Fruit fly (Drosophila melanogaster) whole organism, embryonic: ENCODE data around the gene CG2147.

Source experiments
- Adf1 ChIP-seq: fragments of 200-800 bp; sonication (Bioruptor generic); IDR thresholded peaks from 2 replicates; pipeline ENCODE4 v1.3.6; 2022; ENCODE audit warnings: missing biosample characterization, missing genetic modification characterization
- Atf6 ChIP-seq: fragments of 200-800 bp; sonication (Bioruptor generic); IDR thresholded peaks from 2 replicates; pipeline ENCODE4 v1.3.6; 2022; ENCODE audit warnings: missing biosample characterization, missing genetic modification characterization
- CG10147 ChIP-seq: fragments of 200-800 bp; sonication (Bioruptor generic); optimal IDR thresholded peaks from 2 replicates; lab custom pipeline; 2019; ENCODE audit warnings: missing biosample characterization, mild to moderate bottlenecking, missing genetic modification characterization, moderate library complexity
- CG10209 ChIP-seq: fragments of 200-800 bp; sonication (Bioruptor generic); optimal IDR thresholded peaks from 3 replicates; lab custom pipeline; 2017; ENCODE audit warnings: missing biosample characterization, mild to moderate bottlenecking, missing genetic modification characterization, missing genetic modification reagents
- CG10267 ChIP-seq: fragments of 200-800 bp; sonication (Bioruptor generic); optimal IDR thresholded peaks from 2 replicates; lab custom pipeline; 2018; ENCODE audit warnings: missing biosample characterization, mild to moderate bottlenecking, missing genetic modification characterization, moderate library complexity
- CG10274 ChIP-seq: fragments of 200-800 bp; sonication (Bioruptor generic); optimal IDR thresholded peaks from 3 replicates; lab custom pipeline; 2017; ENCODE audit warnings: missing biosample characterization, mild to moderate bottlenecking, missing genetic modification characterization
- CG10565 ChIP-seq: fragments of 200-800 bp; sonication (Bioruptor generic); optimal IDR thresholded peaks from 3 replicates; lab custom pipeline; 2016; ENCODE audit warnings: missing biosample characterization, mild to moderate bottlenecking, missing genetic modification characterization
- CG13424 ChIP-seq: fragments of 200-800 bp; sonication (Bioruptor generic); optimal IDR thresholded peaks from 2 replicates; lab custom pipeline; 2019; ENCODE audit warnings: missing biosample characterization, mild to moderate bottlenecking, missing genetic modification characterization, moderate library complexity
- CG15479 ChIP-seq: fragments of 200-800 bp; sonication (Bioruptor generic); optimal IDR thresholded peaks from 3 replicates; lab custom pipeline; 2019; ENCODE audit warnings: missing biosample characterization, mild to moderate bottlenecking, missing genetic modification characterization, moderate library complexity
- CG1602 ChIP-seq: fragments of 200-800 bp; sonication (Bioruptor generic); optimal IDR thresholded peaks from 3 replicates; lab custom pipeline; 2016; ENCODE audit warnings: missing biosample characterization, missing genetic modification characterization
- CG17385 ChIP-seq: fragments of 200-800 bp; sonication (Bioruptor generic); optimal IDR thresholded peaks from 3 replicates; lab custom pipeline; 2018; ENCODE audit warnings: missing biosample characterization, mild to moderate bottlenecking, missing genetic modification characterization
- CG2116 ChIP-seq: fragments of 200-800 bp; sonication (Bioruptor generic); optimal IDR thresholded peaks from 3 replicates; lab custom pipeline; 2018; ENCODE audit warnings: missing biosample characterization, mild to moderate bottlenecking, missing genetic modification characterization
- CG3838 ChIP-seq: fragments of 200-800 bp; sonication (Bioruptor generic); optimal IDR thresholded peaks from 3 replicates; lab custom pipeline; 2016; ENCODE audit warnings: missing biosample characterization, missing genetic modification characterization
- CG4404 ChIP-seq: fragments of 200-800 bp; sonication (Bioruptor generic); IDR thresholded peaks from 2 replicates; pipeline ENCODE4 v1.3.6; 2022; ENCODE audit warnings: missing biosample characterization, missing genetic modification characterization
- CG4707 ChIP-seq: fragments of 200-800 bp; sonication (Bioruptor generic); optimal IDR thresholded peaks from 2 replicates; lab custom pipeline; 2018; ENCODE audit warnings: missing biosample characterization, mild to moderate bottlenecking, missing genetic modification characterization, moderate library complexity
- CG6683 ChIP-seq: fragments of 200-800 bp; sonication (Bioruptor generic); optimal IDR thresholded peaks from 2 replicates; lab custom pipeline; 2017; ENCODE audit warnings: missing biosample characterization, mild to moderate bottlenecking, missing genetic modification characterization, missing genetic modification reagents
- CG6854 ChIP-seq: fragments of 200-800 bp; sonication (Bioruptor generic); optimal IDR thresholded peaks from 3 replicates; lab custom pipeline; 2017; ENCODE audit warnings: missing biosample characterization, mild to moderate bottlenecking, missing genetic modification characterization
- CG7928 ChIP-seq: fragments of 200-800 bp; sonication (Bioruptor generic); optimal IDR thresholded peaks from 2 replicates; lab custom pipeline; 2017; ENCODE audit warnings: missing biosample characterization, mild to moderate bottlenecking, missing genetic modification characterization
- CG7963 ChIP-seq: fragments of 200-800 bp; sonication (Bioruptor generic); IDR thresholded peaks from 3 replicates; pipeline ENCODE4 v1.3.6; 2022; ENCODE audit warnings: missing biosample characterization, missing genetic modification characterization; ENCODE audit not compliant: partially characterized antibody
- D19B ChIP-seq: fragments of 200-800 bp; sonication (Bioruptor generic); optimal IDR thresholded peaks from 2 replicates; lab custom pipeline; 2017; ENCODE audit warnings: missing biosample characterization, mild to moderate bottlenecking, missing genetic modification characterization
- HLH54F ChIP-seq: fragments of 200-800 bp; sonication (Bioruptor generic); optimal IDR thresholded peaks from 3 replicates; lab custom pipeline; 2016; ENCODE audit warnings: missing biosample characterization, missing genetic modification characterization
- Mad ChIP-seq: fragments of 200-800 bp; sonication (Bioruptor generic); optimal IDR thresholded peaks from 2 replicates; lab custom pipeline; 2016; ENCODE audit warnings: missing biosample characterization, missing genetic modification characterization
- NC2α ChIP-seq: fragments of 200-800 bp; sonication (Bioruptor generic); optimal IDR thresholded peaks from 2 replicates; lab custom pipeline; 2016; ENCODE audit warnings: missing biosample characterization, missing genetic modification characterization
- NFAT ChIP-seq: fragments of 200-800 bp; sonication (Bioruptor generic); IDR thresholded peaks from 2 replicates; pipeline ENCODE4 v1.3.6; 2022; ENCODE audit warnings: missing biosample characterization, missing genetic modification characterization
- Side ChIP-seq: fragments of 200-800 bp; sonication (Bioruptor generic); optimal IDR thresholded peaks from 2 replicates; lab custom pipeline; 2016; ENCODE audit warnings: missing biosample characterization, missing genetic modification characterization
- Six4 ChIP-seq: fragments of 200-800 bp; sonication (Bioruptor generic); optimal IDR thresholded peaks from 2 replicates; lab custom pipeline; 2016; ENCODE audit warnings: missing biosample characterization, missing genetic modification characterization
- Sry-δ ChIP-seq: fragments of 200-800 bp; sonication (Bioruptor generic); optimal IDR thresholded peaks from 2 replicates; lab custom pipeline; 2016; ENCODE audit warnings: missing biosample characterization, missing genetic modification characterization
- Stat92E ChIP-seq, 3 experiments: fragments of >200 bp in 2 of 3; fragments of 200-800 bp in 1 of 3; sonication (Bioruptor generic) in 1 of 3; optimal IDR thresholded peaks; 2 replicates each; lab custom pipeline; 2017 to 2019; ENCODE audit warnings: missing biosample characterization in 3 of 3, missing genetic modification characterization in 3 of 3, mild to moderate bottlenecking in 1 of 3, moderate library complexity in 1 of 3
- Usf ChIP-seq: fragments of 200-800 bp; sonication (Bioruptor generic); optimal IDR thresholded peaks from 2 replicates; lab custom pipeline; 2017; ENCODE audit warnings: missing genotype, missing biosample characterization, missing genetic modification characterization
- Xrp1 ChIP-seq: fragments of 200-800 bp; sonication (Bioruptor generic); IDR thresholded peaks from 2 replicates; pipeline ENCODE4 v1.3.6; 2022; ENCODE audit warnings: missing biosample characterization, missing genetic modification characterization
- bab2 ChIP-seq: fragments of 200-800 bp; sonication (Bioruptor generic); optimal IDR thresholded peaks from 2 replicates; lab custom pipeline; 2016; ENCODE audit warnings: missing biosample characterization, missing genetic modification characterization
- da ChIP-seq: fragments of 200-800 bp; sonication (Bioruptor generic); optimal IDR thresholded peaks from 2 replicates; lab custom pipeline; 2016; ENCODE audit warnings: missing biosample characterization, missing genetic modification characterization
- dpn ChIP-seq, 2 experiments: fragments of 200-800 bp; sonication (Bioruptor generic); optimal IDR thresholded peaks; 3 replicates each; lab custom pipeline; 2016; ENCODE audit warnings: missing biosample characterization in 2 of 2, missing genetic modification characterization in 2 of 2
- hkb ChIP-seq, 2 experiments: fragments of 200-800 bp in 1 of 2; fragments of >200 bp in 1 of 2; sonication (Bioruptor generic) in 1 of 2; IDR thresholded peaks in 1 of 2; optimal IDR thresholded peaks in 1 of 2; 2 replicates each; pipeline versions ENCODE4 v1.3.6 to Lab custom; 2017 to 2022; ENCODE audit warnings: missing biosample characterization in 1 of 2, missing genetic modification characterization in 1 of 2
- inv ChIP-seq: fragments of 200-800 bp; sonication (Bioruptor generic); IDR thresholded peaks from 2 replicates; pipeline ENCODE4 v1.3.6; 2022; ENCODE audit warnings: missing biosample characterization, missing genetic modification characterization; ENCODE audit not compliant: partially characterized antibody
- lov ChIP-seq, 2 experiments: fragments of 200-800 bp in 1 of 2; fragments of >200 bp in 1 of 2; sonication (Bioruptor generic) in 1 of 2; IDR thresholded peaks in 1 of 2; optimal IDR thresholded peaks in 1 of 2; 2 replicates in 1 of 2; 3 replicates in 1 of 2; pipeline versions ENCODE4 v1.3.6 to Lab custom; 2017 to 2022; ENCODE audit warnings: missing biosample characterization in 1 of 2, missing genetic modification characterization in 1 of 2
- oc ChIP-seq: fragments of 200-800 bp; sonication (Bioruptor generic); optimal IDR thresholded peaks from 2 replicates; lab custom pipeline; 2018; ENCODE audit warnings: missing biosample characterization, mild to moderate bottlenecking, missing genetic modification characterization, moderate library complexity
- phol ChIP-seq: fragments of 200-800 bp; sonication (Bioruptor generic); optimal IDR thresholded peaks from 3 replicates; lab custom pipeline; 2018; ENCODE audit warnings: missing biosample characterization, mild to moderate bottlenecking, missing genetic modification characterization, moderate library complexity
- prd ChIP-seq, 3 experiments: fragments of >200 bp in 2 of 3; fragments of 200-800 bp in 1 of 3; sonication (Bioruptor generic) in 1 of 3; optimal IDR thresholded peaks in 2 of 3; IDR thresholded peaks in 1 of 3; 2 replicates in 2 of 3; 3 replicates in 1 of 3; pipeline versions ENCODE4 v1.3.6 to Lab custom; 2017 to 2022; ENCODE audit warnings: missing biosample characterization in 1 of 3, missing genetic modification characterization in 1 of 3
- shn ChIP-seq: fragments of 200-800 bp; sonication (Bioruptor generic); optimal IDR thresholded peaks from 3 replicates; lab custom pipeline; 2016; ENCODE audit warnings: missing biosample characterization, missing genetic modification characterization
- slp2 ChIP-seq: fragments of 200-800 bp; sonication (Bioruptor generic); optimal IDR thresholded peaks from 2 replicates; lab custom pipeline; 2016; ENCODE audit warnings: missing biosample characterization, missing genetic modification characterization
- sr ChIP-seq: fragments of 200-800 bp; sonication (Bioruptor generic); IDR thresholded peaks from 3 replicates; pipeline ENCODE4 v1.3.6; 2022; ENCODE audit warnings: missing biosample characterization, missing genetic modification characterization
- tap ChIP-seq: fragments of 200-800 bp; optimal IDR thresholded peaks from 3 replicates; lab custom pipeline; 2019; ENCODE audit warnings: missing biosample characterization, mild to moderate bottlenecking, missing genetic modification characterization, moderate library complexity
- tin ChIP-seq: fragments of 200-800 bp; sonication (Bioruptor generic); optimal IDR thresholded peaks from 3 replicates; lab custom pipeline; 2016; ENCODE audit warnings: missing biosample characterization, missing genetic modification characterization
- tx ChIP-seq: fragments of 200-800 bp; sonication (Bioruptor generic); optimal IDR thresholded peaks from 2 replicates; lab custom pipeline; 2016; ENCODE audit warnings: missing biosample characterization, missing genetic modification characterization
- unpg ChIP-seq: fragments of 200-800 bp; sonication (Bioruptor generic); optimal IDR thresholded peaks from 3 replicates; lab custom pipeline; 2018; ENCODE audit warnings: missing biosample characterization, mild to moderate bottlenecking, missing genetic modification characterization, moderate library complexity
- wor ChIP-seq: fragments of 200-800 bp; sonication (Bioruptor generic); IDR thresholded peaks from 2 replicates; pipeline ENCODE4 v1.3.6; 2022; ENCODE audit warnings: missing biosample characterization, missing genetic modification characterization

Gene CG2147

DNA sequence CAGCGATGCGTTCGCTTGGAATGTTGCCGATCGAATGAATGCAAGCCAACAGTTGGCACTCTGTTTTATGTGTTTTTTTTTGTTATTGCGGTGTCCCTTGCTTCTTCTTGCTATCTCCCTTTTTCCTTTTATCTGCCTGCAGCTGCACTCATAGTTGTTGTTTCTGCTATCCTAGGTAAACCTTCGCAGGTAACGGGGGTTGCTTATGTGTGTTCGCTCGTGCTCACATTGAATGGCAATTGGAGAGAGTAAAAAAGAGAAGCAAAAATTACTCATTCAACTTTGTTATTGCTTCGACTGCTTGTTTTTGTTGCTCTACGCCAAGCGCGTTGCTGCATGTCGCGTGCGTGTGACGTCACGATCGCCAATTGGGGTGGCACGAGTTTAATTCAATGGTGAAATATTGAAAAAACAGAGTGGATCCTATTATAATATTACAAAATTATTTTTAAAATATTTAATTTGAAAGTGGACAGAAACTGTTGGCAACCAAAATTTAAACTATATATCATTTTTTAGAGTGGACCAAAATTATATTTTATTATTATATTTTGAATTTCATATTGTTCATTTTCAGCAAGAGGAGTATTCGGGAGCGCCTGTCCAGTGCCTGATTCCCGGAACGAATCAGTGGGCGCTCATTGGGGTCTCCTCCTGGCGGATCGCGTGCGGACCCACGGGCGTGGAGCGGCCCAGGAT, 31.0 kb downstream of the CG2147 start, which contains the start of gene Corp (continued):
- TF ChIP-seq lov (optimal IDR thresholded peaks at IDR 0.05; lab: Kevin White, UChicago) (no peak), lov (GFP tag; IDR thresholded peaks at IDR 0.05; lab: Robert Waterston, UW) (no peak), Xrp1 (GFP tag; lab: Robert Waterston, UW) (peak; percentile 48; the same call in 1 of the 2 replicates), Stat92E (GFP tag; optimal IDR thresholded peaks at IDR 0.05; lab: Kevin White, UChicago) (no peak), sr (no peak), CG17385 (peak; percentile 67), prd (optimal IDR thresholded peaks at IDR 0.05; lab: Kevin White, UChicago) (no peak), prd (GFP tag; IDR thresholded peaks at IDR 0.05; lab: Robert Waterston, UW) (peak; percentile 27; the same call in 1 of the 3 replicates), CG4404 (GFP tag; lab: Robert Waterston, UW) (no peak), Adf1 (GFP tag; lab: Robert Waterston, UW) (no peak), CG1602 (no peak), D19B (GFP tag; lab: Kevin White, UChicago) (no peak), HLH54F (GFP tag; lab: Kevin White, UChicago) (no peak), Usf (GFP tag; lab: Kevin White, UChicago) (no peak), Sry-δ (GFP tag; lab: Kevin White, UChicago) (no peak), CG6683 (GFP tag; lab: Kevin White, UChicago) (no peak), da (GFP tag; lab: Kevin White, UChicago) (no peak), bab2 (GFP tag; lab: Kevin White, UChicago) (no peak), CG7928 (GFP tag; lab: Kevin White, UChicago) (no peak), CG7963 (GFP tag; lab: Robert Waterston, UW) (no peak), CG10209 (peak; percentile 13), CG2116 (GFP tag; lab: Kevin White, UChicago) (no peak), CG10147 (no peak), unpg (GFP tag; lab: Kevin White, UChicago) (peak; percentile 62), inv (GFP tag; lab: Robert Waterston, UW) (no peak), tin (no peak), shn (GFP tag; lab: Kevin White, UChicago) (no peak), CG3838 (GFP tag; lab: Kevin White, UChicago) (no peak), Side (GFP tag; lab: Kevin White, UChicago) (no peak), hkb (optimal IDR thresholded peaks at IDR 0.05; lab: Kevin White, UChicago) (no peak), hkb (GFP tag; IDR thresholded peaks at IDR 0.05; lab: Robert Waterston, UW) (peak; percentile 62), tx (no peak), CG15479 (GFP tag; lab: Kevin White, UChicago) (no peak), slp2 (GFP tag; lab: Kevin White, UChicago) (no peak), NC2α (GFP tag; lab: Kevin White, UChicago) (peak; percentile 52), NFAT (GFP tag; lab: Robert Waterston, UW) (no peak), tap (tag; lab: Kevin White, UChicago) (no peak), CG6854 (GFP tag; lab: Kevin White, UChicago) (no peak), dpn (GFP tag; optimal IDR thresholded peaks at IDR 0.05; lab: Kevin White, UChicago) (peak in 1 of 2 experiments; percentile 24), CG10274 (GFP tag; lab: Kevin White, UChicago) (no peak), CG10267 (tag; lab: Kevin White, UChicago) (peak; percentile 38), Atf6 (GFP tag; lab: Robert Waterston, UW) (no peak; the same call in 1 of the 2 replicates), Six4 (GFP tag; lab: Kevin White, UChicago) (no peak), Mad (GFP tag; lab: Kevin White, UChicago) (no peak), phol (tag; lab: Kevin White, UChicago) (peak; percentile 37), wor (no peak), oc (tag; lab: Kevin White, UChicago) (no peak), CG4707 (GFP tag; lab: Kevin White, UChicago) (no peak), CG10565 (no peak), CG13424 (tag; lab: Kevin White, UChicago) (peak; percentile 37)
